Fruit fly (Drosophila melanogaster): ENCODE data around the gene Rpn3.

The Rpn3 gene

dm6 chr2L:19026491-19027197, 24.9 kb upstream of the Rpn3 start (continued):
- TF ChIP-seq cas (GFP tag; IDR thresholded peaks at IDR 0.05) (no peak), run (tag; optimal IDR thresholded peaks at IDR 0.05) (peak; percentile 5), Mad (GFP tag; optimal IDR thresholded peaks at IDR 0.05) (no peak), Doc2 (GFP tag; IDR thresholded peaks at IDR 0.05) (no peak), CG1647 (GFP tag; optimal IDR thresholded peaks at IDR 0.05) (no peak), Dref (GFP tag; IDR thresholded peaks at IDR 0.05) (no peak), CG10543 (GFP tag; optimal IDR thresholded peaks at IDR 0.05) (peak; percentile 64), CG15011 (GFP tag; optimal IDR thresholded peaks at IDR 0.05) (peak; percentile 46), CG4854 (GFP tag; optimal IDR thresholded peaks at IDR 0.05) (no peak), sob (GFP tag; IDR thresholded peaks at IDR 0.05) (peak; percentile 35; the same call in 1 of the 2 replicates), Oaz (GFP tag; IDR thresholded peaks at IDR 0.05) (no peak), amos (GFP tag; IDR thresholded peaks at IDR 0.05; ENCODE audit: partially characterized antibody) (no peak), MBD-R2 (GFP tag; IDR thresholded peaks at IDR 0.05) (no peak), tin (GFP tag; optimal IDR thresholded peaks at IDR 0.05) (no peak), HmgD (GFP tag; optimal IDR thresholded peaks at IDR 0.05) (no peak), ssp (GFP tag; IDR thresholded peaks at IDR 0.05) (no peak), hb (GFP tag; IDR thresholded peaks at IDR 0.05; ENCODE audit: partially characterized antibody) (no peak), dati (GFP tag; IDR thresholded peaks at IDR 0.05) (no peak), Dek (tag; optimal IDR thresholded peaks at IDR 0.05) (peak; percentile 58), CG2116 (GFP tag; optimal IDR thresholded peaks at IDR 0.05) (no peak), br (optimal IDR thresholded peaks at IDR 0.05) (no peak), NFAT (GFP tag; IDR thresholded peaks at IDR 0.05) (no peak), en (GFP tag; optimal IDR thresholded peaks at IDR 0.05) (no peak), Drgx (GFP tag; IDR thresholded peaks at IDR 0.05) (peak; percentile 26; the same call in 1 of the 2 replicates), ac (GFP tag; optimal IDR thresholded peaks at IDR 0.05) (no peak), CG12299 (tag; optimal IDR thresholded peaks at IDR 0.05) (peak; percentile 44), Bteb2 (GFP tag; optimal IDR thresholded peaks at IDR 0.05) (peak; percentile 1), Sry-δ (GFP tag; optimal IDR thresholded peaks at IDR 0.05) (no peak), wek (GFP tag; optimal IDR thresholded peaks at IDR 0.05) (no peak), CG12155 (GFP tag; optimal IDR thresholded peaks at IDR 0.05) (peak; percentile 5), sna (GFP tag; IDR thresholded peaks at IDR 0.05; ENCODE audit: partially characterized antibody) (no peak), CG8944 (GFP tag; optimal IDR thresholded peaks at IDR 0.05) (no peak), CG34376 (GFP tag; optimal IDR thresholded peaks at IDR 0.05) (peak; percentile 82), CG32532 (GFP tag; IDR thresholded peaks at IDR 0.05) (no peak; the same call in 1 of the 2 replicates), Aef1 (GFP tag; IDR thresholded peaks at IDR 0.05) (no peak; the same call in 2 of the 3 replicates), CG11456 (GFP tag; IDR thresholded peaks at IDR 0.05) (no peak), CG12104 (GFP tag; optimal IDR thresholded peaks at IDR 0.05) (no peak), mirr (GFP tag; optimal IDR thresholded peaks at IDR 0.05) (no peak), ase (GFP tag; IDR thresholded peaks at IDR 0.05) (no peak), bigmax (GFP tag; optimal IDR thresholded peaks at IDR 0.05) (no peak), Rfx (GFP tag; IDR thresholded peaks at IDR 0.05) (0 out of 2 replicates have a peak, but pooled peaks have one; percentile 16), lab (GFP tag; optimal IDR thresholded peaks at IDR 0.05) (peak; percentile 88), CG7928 (GFP tag; optimal IDR thresholded peaks at IDR 0.05) (no peak), hbn (GFP tag; IDR thresholded peaks at IDR 0.05; ENCODE audit: partially characterized antibody) (no peak), CG4360 (GFP tag; IDR thresholded peaks at IDR 0.05) (no peak), emc (GFP tag; optimal IDR thresholded peaks at IDR 0.05) (no peak), twi (tag; optimal IDR thresholded peaks at IDR 0.05) (peak; percentile 10), tx (GFP tag; optimal IDR thresholded peaks at IDR 0.05) (no peak), CG11695 (GFP tag; IDR thresholded peaks at IDR 0.05) (peak; percentile 46; the same call in 1 of the 3 replicates), CHES-1-like (GFP tag; optimal IDR thresholded peaks at IDR 0.05) (no peak), esg (GFP tag; conservative IDR thresholded peaks at IDR 0.05) (0 out of 2 replicates have a peak, but pooled peaks have one; percentile 17)
